Fruit fly (Drosophila melanogaster): ENCODE measurements around the gene PAN3.

Gene PAN3

dm6 chr3L:3079156-3079495, 8.2 kb downstream of the PAN3 start:
- TF ChIP-seq dsf (GFP tag; optimal IDR thresholded peaks at IDR 0.05; ENCODE audit: borderline replicate concordance) (no peak), dl (GFP tag; optimal IDR thresholded peaks at IDR 0.05; ENCODE audit: insufficient read depth in 1 of 2, partially characterized antibody in 2 of 2) (no peak), Hr83 (GFP tag; optimal IDR thresholded peaks at IDR 0.05; ENCODE audit: poor library complexity, severe bottlenecking) (no peak), Dif (GFP tag; optimal IDR thresholded peaks at IDR 0.05; ENCODE audit: partially characterized antibody) (no peak), sage (GFP tag; optimal IDR thresholded peaks at IDR 0.05) (no peak), rgr (GFP tag; optimal IDR thresholded peaks at IDR 0.05) (no peak), Mio (GFP tag; optimal IDR thresholded peaks at IDR 0.05) (no peak), fru (GFP tag; optimal IDR thresholded peaks at IDR 0.05) (no peak), N (GFP tag; optimal IDR thresholded peaks at IDR 0.05) (no peak), sv (GFP tag; optimal IDR thresholded peaks at IDR 0.05) (no peak), h (GFP tag; optimal IDR thresholded peaks at IDR 0.05) (no peak), br (GFP tag; optimal IDR thresholded peaks at IDR 0.05) (no peak), foxo (GFP tag; optimal IDR thresholded peaks at IDR 0.05) (no peak)

- TF ChIP-seq lola (GFP tag; optimal IDR thresholded peaks at IDR 0.05) (no peak), foxo (GFP tag; optimal IDR thresholded peaks at IDR 0.05) (no peak), Myc (optimal IDR thresholded peaks at IDR 0.05) (no peak), Hr83 (GFP tag; optimal IDR thresholded peaks at IDR 0.05; ENCODE audit: poor library complexity, severe bottlenecking) (peak; percentile 32), dl (GFP tag; optimal IDR thresholded peaks at IDR 0.05; ENCODE audit: insufficient read depth in 1 of 2, partially characterized antibody in 2 of 2) (no peak), dmrt93B (GFP tag; optimal IDR thresholded peaks at IDR 0.05) (peak; percentile 27), br (GFP tag; optimal IDR thresholded peaks at IDR 0.05) (no peak), woc (GFP tag; optimal IDR thresholded peaks at IDR 0.05) (no peak), CG32264 (GFP tag; optimal IDR thresholded peaks at IDR 0.05) (no peak), HLH106 (tag; optimal IDR thresholded peaks at IDR 0.05) (peak; percentile 16), brk (GFP tag; optimal IDR thresholded peaks at IDR 0.05) (no peak), h (GFP tag; optimal IDR thresholded peaks at IDR 0.05) (peak; percentile 2), rgr (GFP tag; optimal IDR thresholded peaks at IDR 0.05) (no peak), Dfd (GFP tag; optimal IDR thresholded peaks at IDR 0.05) (no peak)
Measured at dm6 chr3L:3080084-3080994, 9.4 kb downstream of the PAN3 start.

- peak; percentile 99 for TF ChIP-seq sv (GFP tag; optimal IDR thresholded peaks at IDR 0.05)
- TF ChIP-seq Vsx2 (GFP tag; optimal IDR thresholded peaks at IDR 0.05; ENCODE audit: partially characterized antibody), result no peak
- TF ChIP-seq brk (GFP tag; optimal IDR thresholded peaks at IDR 0.05), result peak; percentile 98
- TF ChIP-seq Mio (GFP tag; optimal IDR thresholded peaks at IDR 0.05), result peak; percentile 87
- peak; percentile 96 to 99 for TF ChIP-seq foxo (GFP tag; optimal IDR thresholded peaks at IDR 0.05)
- TF ChIP-seq OdsH (GFP tag; optimal IDR thresholded peaks at IDR 0.05), result peak; percentile 99
- TF ChIP-seq tai (GFP tag; optimal IDR thresholded peaks at IDR 0.05), result peak; percentile 95
- peak; percentile 98 for TF ChIP-seq woc (GFP tag; optimal IDR thresholded peaks at IDR 0.05)
- peak; percentile 81 for TF ChIP-seq Hr83 (GFP tag; optimal IDR thresholded peaks at IDR 0.05; ENCODE audit: poor library complexity, severe bottlenecking)
- no peak for TF ChIP-seq Dfd (GFP tag; optimal IDR thresholded peaks at IDR 0.05)
- peak; percentile 59 to 76 for TF ChIP-seq dl (GFP tag; optimal IDR thresholded peaks at IDR 0.05; ENCODE audit: insufficient read depth in 1 of 2, partially characterized antibody in 2 of 2)
- peak; percentile 55 for TF ChIP-seq Myc (optimal IDR thresholded peaks at IDR 0.05)
- TF ChIP-seq Sp1 (GFP tag; optimal IDR thresholded peaks at IDR 0.05), result peak; percentile 98
- TF ChIP-seq HLH106 (tag; optimal IDR thresholded peaks at IDR 0.05), result peak; percentile 97
- TF ChIP-seq usp (GFP tag; optimal IDR thresholded peaks at IDR 0.05), result no peak
- peak; percentile 96 for TF ChIP-seq dsf (GFP tag; optimal IDR thresholded peaks at IDR 0.05; ENCODE audit: borderline replicate concordance)
- TF ChIP-seq br (GFP tag; optimal IDR thresholded peaks at IDR 0.05), result peak; percentile 99
- peak; percentile 97 for TF ChIP-seq CG32264 (GFP tag; optimal IDR thresholded peaks at IDR 0.05)
- no peak for TF ChIP-seq Hr78 (GFP tag; optimal IDR thresholded peaks at IDR 0.05)
- TF ChIP-seq dmrt93B (GFP tag; optimal IDR thresholded peaks at IDR 0.05), result peak; percentile 91
- peak; percentile 91 for TF ChIP-seq GATAd (GFP tag; optimal IDR thresholded peaks at IDR 0.05)
- TF ChIP-seq ey (GFP tag; optimal IDR thresholded peaks at IDR 0.05), result peak; percentile 99
- no peak for TF ChIP-seq lola (GFP tag; optimal IDR thresholded peaks at IDR 0.05)
- peak; percentile 99 for TF ChIP-seq rgr (GFP tag; optimal IDR thresholded peaks at IDR 0.05)
- peak; percentile 97 for TF ChIP-seq CrebA (GFP tag; optimal IDR thresholded peaks at IDR 0.05; ENCODE audit: borderline replicate concordance)
- peak; percentile 98 for TF ChIP-seq Rel (GFP tag; optimal IDR thresholded peaks at IDR 0.05)
- peak; percentile 95 for TF ChIP-seq Rel (tag; optimal IDR thresholded peaks at IDR 0.05)
- peak; percentile 99 for TF ChIP-seq sage (GFP tag; optimal IDR thresholded peaks at IDR 0.05)
- peak; percentile 97 for TF ChIP-seq Jra (GFP tag; optimal IDR thresholded peaks at IDR 0.05)
- TF ChIP-seq psq (GFP tag; optimal IDR thresholded peaks at IDR 0.05), result peak; percentile 98
- TF ChIP-seq pan (optimal IDR thresholded peaks at IDR 0.05), result no peak
- TF ChIP-seq h (GFP tag; optimal IDR thresholded peaks at IDR 0.05), result peak; percentile 99
- peak; percentile 84 for TF ChIP-seq Dif (GFP tag; optimal IDR thresholded peaks at IDR 0.05; ENCODE audit: partially characterized antibody)
- TF ChIP-seq fru (GFP tag; optimal IDR thresholded peaks at IDR 0.05), result peak; percentile 99
- TF ChIP-seq Abd-B (GFP tag; optimal IDR thresholded peaks at IDR 0.05), result no peak
- peak; percentile 98 for TF ChIP-seq Hnf4 (GFP tag; optimal IDR thresholded peaks at IDR 0.05)
- peak; percentile 94 for TF ChIP-seq CG9705 (GFP tag; optimal IDR thresholded peaks at IDR 0.05)
- no peak for TF ChIP-seq N (GFP tag; optimal IDR thresholded peaks at IDR 0.05)
- no peak for TF ChIP-seq jim (GFP tag; optimal IDR thresholded peaks at IDR 0.05)
Measured at dm6 chr3L:3081146-3081872, 10.4 kb downstream of the PAN3 start.
